Worm (Caenorhabditis elegans) whole organism, young adult: ENCODE measurements around the gene T24F1.7.

ENCODE experiments used
- B0019.2 ChIP-seq: fragments of 200-800 bp; sonication (Bioruptor generic); conservative IDR thresholded peaks from 2 replicates; pipeline ENCODE4 v1.3.6; 2022; ENCODE audit warnings: missing genetic modification reagents, missing genetic modification characterization, missing compliant biosample characterization
- B0035.1 ChIP-seq: sonication (generic microtip); optimal IDR thresholded peaks from 2 replicates; lab custom pipeline; 2016; ENCODE audit warnings: missing genetic modification characterization, mild to moderate bottlenecking, missing compliant biosample characterization, missing genotype, missing genetic modification reagents
- B0336.3 ChIP-seq: fragments of 200-800 bp; sonication (Bioruptor generic); IDR thresholded peaks from 2 replicates; pipeline ENCODE4 v1.3.6; 2022; ENCODE audit warnings: missing genetic modification characterization, missing compliant biosample characterization
- F33H1.4 ChIP-seq: fragments of 200-800 bp; sonication (Bioruptor generic); IDR thresholded peaks from 2 replicates; pipeline ENCODE4 v1.3.6; 2022; ENCODE audit warnings: missing genetic modification reagents, missing genetic modification characterization, missing compliant biosample characterization
- Y53F4B.3 ChIP-seq: fragments of 200-800 bp; sonication (Bioruptor generic); IDR thresholded peaks from 2 replicates; pipeline ENCODE4 v1.3.6; 2022; ENCODE audit warnings: missing genetic modification reagents, missing genetic modification characterization, missing compliant biosample characterization
- Y67H2A.10 ChIP-seq: fragments of 200-800 bp; sonication (Bioruptor generic); conservative IDR thresholded peaks from 2 replicates; pipeline ENCODE4 v1.3.6; 2022; ENCODE audit warnings: missing genetic modification reagents, missing genetic modification characterization, missing compliant biosample characterization
- Y79H2A.3 ChIP-seq: fragments of 200-800 bp; sonication (Bioruptor generic); conservative IDR thresholded peaks from 2 replicates; pipeline ENCODE4 v1.3.6; 2022; ENCODE audit warnings: missing genetic modification reagents, missing genetic modification characterization, missing compliant biosample characterization
- Y95B8A.8 ChIP-seq: fragments of 200-800 bp; sonication (Bioruptor generic); IDR thresholded peaks from 2 replicates; pipeline ENCODE4 v1.3.6; 2022; ENCODE audit warnings: missing genetic modification reagents, missing genetic modification characterization, missing compliant biosample characterization
- ZK185.1 ChIP-seq: sonication (generic microtip); optimal IDR thresholded peaks from 2 replicates; lab custom pipeline; 2016; ENCODE audit warnings: mild to moderate bottlenecking, missing genetic modification characterization, missing compliant biosample characterization; ENCODE audit not compliant: poor library complexity, severe bottlenecking
- aptf-3 ChIP-seq: fragments of 200-800 bp; sonication (Bioruptor generic); IDR thresholded peaks from 2 replicates; pipeline ENCODE4 v1.3.6; 2022; ENCODE audit warnings: missing genetic modification characterization, missing compliant biosample characterization
- atf-7 ChIP-seq: sonication (generic microtip); optimal IDR thresholded peaks from 2 replicates; lab custom pipeline; 2017; ENCODE audit warnings: mild to moderate bottlenecking, missing genetic modification characterization, missing compliant biosample characterization
- athp-1 ChIP-seq: sonication (generic microtip); optimal IDR thresholded peaks from 2 replicates; lab custom pipeline; 2017; ENCODE audit warnings: mild to moderate bottlenecking, missing genetic modification characterization, missing compliant biosample characterization
- bed-2 ChIP-seq: fragments of 200-800 bp; sonication (Bioruptor generic); IDR thresholded peaks from 2 replicates; pipeline ENCODE4 v1.3.6; 2022; ENCODE audit warnings: missing genetic modification reagents, missing genetic modification characterization, missing compliant biosample characterization
- cebp-1 ChIP-seq, 2 experiments: fragments of 200-800 bp in 1 of 2; sonication (Bioruptor generic) in 1 of 2; sonication (generic microtip) in 1 of 2; IDR thresholded peaks in 1 of 2; optimal IDR thresholded peaks in 1 of 2; 2 replicates each; pipeline versions ENCODE4 v1.3.6 to Lab custom; 2017 to 2022; ENCODE audit warnings: missing compliant biosample characterization in 2 of 2, missing genetic modification characterization in 2 of 2, mild to moderate bottlenecking in 1 of 2, missing genetic modification reagents in 1 of 2, moderate library complexity in 1 of 2
- cebp-2 ChIP-seq: fragments of 200-800 bp; sonication (Bioruptor generic); IDR thresholded peaks from 2 replicates; pipeline ENCODE4 v1.3.6; 2022; ENCODE audit warnings: missing genetic modification characterization, missing compliant biosample characterization
- ceh-40 ChIP-seq: fragments of 200-800 bp; sonication (Bioruptor generic); IDR thresholded peaks from 2 replicates; pipeline ENCODE4 v1.3.6; 2022; ENCODE audit warnings: missing genetic modification characterization, missing compliant biosample characterization
- ceh-79 ChIP-seq: sonication (generic microtip); optimal IDR thresholded peaks from 2 replicates; lab custom pipeline; 2017; ENCODE audit warnings: mild to moderate bottlenecking, missing genetic modification characterization, missing compliant biosample characterization
- ceh-91 ChIP-seq: fragments of 200-800 bp; sonication (Bioruptor generic); IDR thresholded peaks from 2 replicates; pipeline ENCODE4 v1.3.6; 2022; ENCODE audit warnings: missing genetic modification reagents, missing genetic modification characterization, missing compliant biosample characterization
- die-1 ChIP-seq: sonication (generic microtip); optimal IDR thresholded peaks from 2 replicates; lab custom pipeline; 2016; ENCODE audit warnings: missing genotype, mild to moderate bottlenecking, missing genetic modification characterization, missing compliant biosample characterization
- dox-1 ChIP-seq: fragments of 200-800 bp; sonication (Bioruptor generic); IDR thresholded peaks from 2 replicates; pipeline ENCODE4 v1.3.6; 2022; ENCODE audit warnings: missing genetic modification reagents, missing genetic modification characterization, missing compliant biosample characterization
- dpl-1 ChIP-seq: fragments of 150-350 bp; optimal IDR thresholded peaks from 2 replicates; lab custom pipeline; 2014; ENCODE audit warnings: missing biosample characterization, missing genetic modification reagents, missing genetic modification characterization
- egl-18 ChIP-seq: fragments of 200-800 bp; sonication (Bioruptor generic); IDR thresholded peaks from 2 replicates; pipeline ENCODE4 v1.3.6; 2022; ENCODE audit warnings: missing genetic modification reagents, missing genetic modification characterization, missing compliant biosample characterization
- egl-44 ChIP-seq: fragments of 200-800 bp; sonication (Bioruptor generic); IDR thresholded peaks from 2 replicates; pipeline ENCODE4 v1.3.6; 2022; ENCODE audit warnings: missing genetic modification reagents, missing genetic modification characterization, missing compliant biosample characterization
- ekl-4 ChIP-seq: fragments of 200-800 bp; sonication (Bioruptor generic); IDR thresholded peaks from 2 replicates; pipeline ENCODE4 v1.3.6; 2022; ENCODE audit warnings: missing genetic modification reagents, missing genetic modification characterization, missing compliant biosample characterization
- fkh-3 ChIP-seq: sonication (generic microtip); optimal IDR thresholded peaks from 2 replicates; lab custom pipeline; 2016; ENCODE audit warnings: mild to moderate bottlenecking, missing genetic modification characterization, missing compliant biosample characterization
- hlh-12 ChIP-seq: sonication (generic microtip); optimal IDR thresholded peaks from 2 replicates; lab custom pipeline; 2016; ENCODE audit warnings: missing genetic modification characterization, missing compliant biosample characterization
- hmg-20 ChIP-seq: fragments of 200-800 bp; sonication (Bioruptor generic); IDR thresholded peaks from 2 replicates; pipeline ENCODE4 v1.3.6; 2022; ENCODE audit warnings: missing genetic modification reagents, missing genetic modification characterization, missing compliant biosample characterization
- hsf-1 ChIP-seq: fragments of 200-800 bp; sonication (Bioruptor generic); IDR thresholded peaks from 2 replicates; pipeline ENCODE4 v1.3.6; 2022; ENCODE audit warnings: missing genetic modification reagents, missing genetic modification characterization, missing compliant biosample characterization
- lag-1 ChIP-seq: fragments of 200-800 bp; sonication (Bioruptor generic); IDR thresholded peaks from 2 replicates; pipeline ENCODE4 v1.3.6; 2022; ENCODE audit warnings: missing genetic modification reagents, missing genetic modification characterization, missing compliant biosample characterization
- let-607 ChIP-seq, 2 experiments: fragments of 200-800 bp in 1 of 2; sonication (Bioruptor generic) in 1 of 2; sonication (generic microtip) in 1 of 2; optimal IDR thresholded peaks; 2 replicates each; lab custom pipeline; 2016 to 2018; ENCODE audit warnings: mild to moderate bottlenecking in 2 of 2, missing compliant biosample characterization in 2 of 2, missing genetic modification characterization in 2 of 2, moderate library complexity in 2 of 2, missing genotype in 1 of 2
- lin-26 ChIP-seq: fragments of 200-800 bp; sonication (Bioruptor generic); IDR thresholded peaks from 2 replicates; pipeline ENCODE4 v1.3.6; 2022; ENCODE audit warnings: missing genetic modification reagents, missing genetic modification characterization, missing compliant biosample characterization
- madf-10 ChIP-seq: sonication (generic microtip); optimal IDR thresholded peaks from 2 replicates; lab custom pipeline; 2016; ENCODE audit warnings: mild to moderate bottlenecking, missing genetic modification characterization, missing compliant biosample characterization
- madf-8 ChIP-seq: fragments of 200-800 bp; sonication (Bioruptor generic); conservative IDR thresholded peaks from 2 replicates; pipeline ENCODE4 v1.3.6; 2022; ENCODE audit warnings: missing genetic modification reagents, missing genetic modification characterization, missing compliant biosample characterization
- nfya-2 ChIP-seq: fragments of 200-800 bp; sonication (Bioruptor generic); IDR thresholded peaks from 2 replicates; pipeline ENCODE4 v1.3.6; 2022; ENCODE audit warnings: missing genetic modification reagents, missing genetic modification characterization, missing compliant biosample characterization
- nhr-90 ChIP-seq: sonication (generic microtip); optimal IDR thresholded peaks from 2 replicates; lab custom pipeline; 2016; ENCODE audit warnings: missing genotype, mild to moderate bottlenecking, missing genetic modification characterization, missing compliant biosample characterization
- snpc-1.1 ChIP-seq: sonication (generic microtip); optimal IDR thresholded peaks from 2 replicates; lab custom pipeline; 2017; ENCODE audit warnings: missing genetic modification characterization, mild to moderate bottlenecking, missing compliant biosample characterization, antibody characterized with exemption, moderate library complexity, missing genotype, missing genetic modification reagents; ENCODE audit not compliant: insufficient read depth
- sptf-2 ChIP-seq: fragments of 200-800 bp; sonication (Bioruptor generic); optimal IDR thresholded peaks from 2 replicates; lab custom pipeline; 2018; ENCODE audit warnings: mild to moderate bottlenecking, missing genetic modification characterization, missing compliant biosample characterization
- unc-62 ChIP-seq: fragments of 150-350 bp; optimal IDR thresholded peaks from 2 replicates; lab custom pipeline; 2014; ENCODE audit warnings: missing biosample characterization, missing genetic modification reagents, missing genetic modification characterization
- zfh-2 ChIP-seq: fragments of 200-800 bp; sonication (Bioruptor generic); conservative IDR thresholded peaks from 2 replicates; pipeline ENCODE4 v1.3.6; 2022; ENCODE audit warnings: missing genetic modification reagents, missing genetic modification characterization, missing compliant biosample characterization
- ztf-25 ChIP-seq: fragments of 200-800 bp; sonication (Bioruptor generic); IDR thresholded peaks from 2 replicates; pipeline ENCODE4 v1.3.6; 2022; ENCODE audit warnings: missing genetic modification reagents, missing genetic modification characterization, missing compliant biosample characterization
- ztf-26 ChIP-seq: sonication (generic microtip); optimal IDR thresholded peaks from 2 replicates; lab custom pipeline; 2017; ENCODE audit warnings: missing genetic modification characterization, missing compliant biosample characterization

T24F1.7 gene

ce11 chrII:11333846-11334638 is 21.7 kb downstream of the T24F1.7 start (continued):
- TF ChIP-seq zfh-2 (peak; percentile 37; the same call in 1 of the 2 replicates), ZK185.1 (tag; lab: Kevin White, UChicago) (peak; percentile 57), hmg-20 (GFP tag; lab: Robert Waterston, UW) (0 out of 2 replicates have a peak, but pooled peaks have one; percentile 54), ekl-4 (GFP tag; lab: Robert Waterston, UW) (peak; percentile 34; the same call in 1 of the 2 replicates), hlh-12 (tag; lab: Kevin White, UChicago) (no peak), cebp-2 (GFP tag; lab: Robert Waterston, UW) (peak; percentile 85; the same call in 1 of the 2 replicates), dox-1 (GFP tag; lab: Robert Waterston, UW) (peak; percentile 68), F33H1.4 (GFP tag; lab: Robert Waterston, UW) (0 out of 2 replicates have a peak, but pooled peaks have one; percentile 25), nhr-90 (tag; lab: Kevin White, UChicago) (peak; percentile 11), cebp-1 (GFP tag; IDR thresholded peaks at IDR 0.05; lab: Robert Waterston, UW) (no peak), cebp-1 (tag; optimal IDR thresholded peaks at IDR 0.05; lab: Kevin White, UChicago) (no peak), ztf-26 (peak; percentile 26), ceh-91 (GFP tag; lab: Robert Waterston, UW) (no peak), die-1 (tag; lab: Kevin White, UChicago) (peak; percentile 13)
- TF ChIP-seq, all 124 proteins: peak for 38

DNA sequence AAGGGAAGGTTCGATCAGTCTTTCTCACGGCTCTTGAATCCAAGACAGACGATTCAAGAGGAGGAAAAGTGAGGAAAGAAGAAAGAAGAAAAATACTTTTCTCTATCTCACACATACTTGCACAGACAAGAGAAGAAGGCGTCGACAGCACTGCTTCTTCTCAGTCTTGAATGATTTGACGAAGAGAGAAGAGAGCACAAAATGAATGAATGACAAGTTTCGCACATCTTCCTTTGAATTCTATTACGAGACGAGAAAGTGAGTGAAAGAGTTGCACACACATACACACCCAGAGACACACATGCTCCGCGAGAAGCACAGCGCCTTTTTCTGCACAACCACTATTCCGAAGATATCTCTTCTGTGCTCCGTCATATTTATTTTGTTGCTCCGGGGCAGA is 23.3 kb downstream of the T24F1.7 start:
- no peak for TF ChIP-seq Y67H2A.10 (GFP tag; lab: Robert Waterston, UW)
- TF ChIP-seq B0019.2 (GFP tag; lab: Robert Waterston, UW) = no peak
- TF ChIP-seq hmg-20 (GFP tag; lab: Robert Waterston, UW) = no peak
- TF ChIP-seq let-607 (tag; optimal IDR thresholded peaks at IDR 0.05; lab: Kevin White, UChicago) = no peak
- TF ChIP-seq madf-8 (GFP tag; lab: Robert Waterston, UW) = no peak
- TF ChIP-seq Y95B8A.8 = no peak
- TF ChIP-seq Y79H2A.3 (GFP tag; lab: Robert Waterston, UW) = no peak
- TF ChIP-seq dpl-1 (GFP tag; lab: Kevin White, UChicago) = no peak
- no peak for TF ChIP-seq egl-18 (GFP tag; lab: Robert Waterston, UW)
- no peak for TF ChIP-seq lin-26
- no peak for TF ChIP-seq nfya-2 (GFP tag; lab: Robert Waterston, UW)
- no peak for TF ChIP-seq ceh-40 (GFP tag; lab: Robert Waterston, UW)
- no peak for TF ChIP-seq Y53F4B.3
- no peak for TF ChIP-seq fkh-3 (tag; lab: Kevin White, UChicago)

DNA sequence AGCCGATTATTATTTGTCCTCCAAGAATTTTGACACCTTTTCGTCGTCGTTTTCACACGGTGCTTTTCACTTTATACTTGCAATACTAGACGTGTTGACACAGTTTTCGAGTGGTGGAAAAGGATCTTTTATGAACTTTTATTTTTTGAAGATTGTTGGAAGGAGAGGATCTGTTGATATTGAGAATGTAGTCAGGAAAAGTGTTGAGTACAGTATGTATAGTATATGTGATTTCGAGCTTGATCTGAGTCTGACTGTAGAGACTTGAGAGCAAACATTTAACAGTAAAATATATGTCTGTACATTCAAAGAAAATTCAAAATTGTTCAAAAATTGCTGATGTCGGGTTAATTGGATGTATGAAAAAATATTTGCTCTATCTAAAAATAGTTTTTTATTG is 23.8 kb downstream of the T24F1.7 start:
- TF ChIP-seq hsf-1 (no peak), bed-2 (GFP tag; lab: Robert Waterston, UW) (no peak), snpc-1.1 (no peak), ztf-25 (no peak), B0336.3 (GFP tag; lab: Robert Waterston, UW) (no peak), madf-10 (no peak), athp-1 (no peak), unc-62 (GFP tag; lab: Kevin White, UChicago) (no peak), egl-18 (GFP tag; lab: Robert Waterston, UW) (no peak), B0035.1 (tag; lab: Kevin White, UChicago) (no peak), lag-1 (GFP tag; lab: Robert Waterston, UW) (no peak), atf-7 (no peak), aptf-3 (GFP tag; lab: Robert Waterston, UW) (no peak), egl-44 (GFP tag; lab: Robert Waterston, UW) (no peak), cebp-1 (GFP tag; IDR thresholded peaks at IDR 0.05; lab: Robert Waterston, UW) (no peak), cebp-1 (tag; optimal IDR thresholded peaks at IDR 0.05; lab: Kevin White, UChicago) (no peak), ceh-79 (tag; lab: Kevin White, UChicago) (no peak), sptf-2 (no peak)
